Fruit fly (Drosophila melanogaster) whole organism, embryonic: ENCODE results near the gene CG5846.

Experiments
- ATbp ChIP-seq: fragments of 200-800 bp; sonication (Bioruptor generic); optimal IDR thresholded peaks from 2 replicates; lab custom pipeline; 2017; ENCODE audit warnings: missing biosample characterization, mild to moderate bottlenecking, missing genetic modification characterization, missing genetic modification reagents
- Adf1 ChIP-seq: fragments of 200-800 bp; sonication (Bioruptor generic); IDR thresholded peaks from 2 replicates; pipeline ENCODE4 v1.3.6; 2022; ENCODE audit warnings: missing biosample characterization, missing genetic modification characterization
- Atf6 ChIP-seq: fragments of 200-800 bp; sonication (Bioruptor generic); IDR thresholded peaks from 2 replicates; pipeline ENCODE4 v1.3.6; 2022; ENCODE audit warnings: missing biosample characterization, missing genetic modification characterization
- BtbVII ChIP-seq: fragments of 200-800 bp; sonication (Bioruptor generic); optimal IDR thresholded peaks from 3 replicates; lab custom pipeline; 2017; ENCODE audit warnings: missing biosample characterization, mild to moderate bottlenecking, missing genetic modification characterization
- CG12219 ChIP-seq: fragments of 200-800 bp; sonication (Bioruptor generic); optimal IDR thresholded peaks from 3 replicates; lab custom pipeline; 2018; ENCODE audit warnings: missing biosample characterization, mild to moderate bottlenecking, missing genetic modification characterization
- CG12299 ChIP-seq: fragments of 200-800 bp; sonication (Bioruptor generic); optimal IDR thresholded peaks from 2 replicates; lab custom pipeline; 2018; ENCODE audit warnings: missing biosample characterization, mild to moderate bottlenecking, missing genetic modification characterization
- CG12391 ChIP-seq: fragments of 200-800 bp; sonication (Bioruptor generic); optimal IDR thresholded peaks from 3 replicates; lab custom pipeline; 2018; ENCODE audit warnings: missing biosample characterization, mild to moderate bottlenecking, missing genetic modification characterization, moderate library complexity
- CG13296 ChIP-seq: fragments of 200-800 bp; sonication (Bioruptor generic); optimal IDR thresholded peaks from 3 replicates; lab custom pipeline; 2018; ENCODE audit warnings: missing biosample characterization, mild to moderate bottlenecking, missing genetic modification characterization
- CG17359 ChIP-seq: fragments of 200-800 bp; sonication (Bioruptor generic); optimal IDR thresholded peaks from 3 replicates; lab custom pipeline; 2018; ENCODE audit warnings: missing biosample characterization, mild to moderate bottlenecking, missing genetic modification characterization, moderate library complexity
- CG17612 ChIP-seq: fragments of 200-800 bp; sonication (Bioruptor generic); IDR thresholded peaks from 2 replicates; pipeline ENCODE4 v1.3.6; 2022; ENCODE audit warnings: missing biosample characterization, missing genetic modification characterization
- CG18764 ChIP-seq: fragments of 200-800 bp; sonication (Bioruptor generic); optimal IDR thresholded peaks from 3 replicates; lab custom pipeline; 2016; ENCODE audit warnings: missing biosample characterization, missing genetic modification characterization
- CG2129 ChIP-seq: fragments of 200-800 bp; sonication (Bioruptor generic); IDR thresholded peaks from 2 replicates; pipeline ENCODE4 v1.3.6; 2022; ENCODE audit warnings: missing biosample characterization, missing genetic modification characterization; ENCODE audit not compliant: partially characterized antibody
- CG3163 ChIP-seq: fragments of 200-800 bp; sonication (Bioruptor generic); optimal IDR thresholded peaks from 3 replicates; lab custom pipeline; 2016; ENCODE audit warnings: missing biosample characterization, missing genetic modification characterization
- CG3281 ChIP-seq: fragments of 200-800 bp; sonication (Bioruptor generic); optimal IDR thresholded peaks from 3 replicates; lab custom pipeline; 2017; ENCODE audit warnings: missing biosample characterization, mild to moderate bottlenecking, missing genetic modification characterization
- CG6765 ChIP-seq: fragments of 200-800 bp; sonication (Bioruptor generic); optimal IDR thresholded peaks from 3 replicates; lab custom pipeline; 2017; ENCODE audit warnings: missing biosample characterization, mild to moderate bottlenecking, missing genetic modification characterization
- CG7839 ChIP-seq: fragments of 200-800 bp; sonication (Bioruptor generic); optimal IDR thresholded peaks from 3 replicates; lab custom pipeline; 2018; ENCODE audit warnings: missing biosample characterization, mild to moderate bottlenecking, missing genetic modification characterization, moderate library complexity
- CG8290 ChIP-seq, 3 experiments: fragments of 200-800 bp; sonication (Bioruptor generic); optimal IDR thresholded peaks; 2 replicates each; lab custom pipeline; 2016 to 2019; ENCODE audit warnings: missing biosample characterization in 3 of 3, missing genetic modification characterization in 3 of 3, mild to moderate bottlenecking in 2 of 3, moderate library complexity in 1 of 3
- Dbx ChIP-seq: fragments of 200-800 bp; sonication (Bioruptor generic); IDR thresholded peaks from 3 replicates; pipeline ENCODE4 v1.3.6; 2022; ENCODE audit warnings: missing biosample characterization, missing genetic modification characterization
- Doc2 ChIP-seq: fragments of 200-800 bp; sonication (Bioruptor generic); IDR thresholded peaks from 2 replicates; pipeline ENCODE4 v1.3.6; 2022; ENCODE audit warnings: missing biosample characterization, missing genetic modification characterization
- Dref ChIP-seq: fragments of 200-800 bp; sonication (Bioruptor generic); IDR thresholded peaks from 2 replicates; pipeline ENCODE4 v1.3.6; 2022; ENCODE audit warnings: missing biosample characterization, missing genetic modification characterization
- ERR ChIP-seq: fragments of 200-800 bp; sonication (Bioruptor generic); optimal IDR thresholded peaks from 2 replicates; lab custom pipeline; 2016; ENCODE audit warnings: missing biosample characterization, missing genetic modification characterization
- Ets65A ChIP-seq: fragments of 200-800 bp; sonication (Bioruptor generic); peaks from one replicate; lab custom pipeline; 2016; ENCODE audit warnings: missing biosample characterization, missing genetic modification characterization
- Fer1 ChIP-seq: fragments of 200-800 bp; sonication (Bioruptor generic); optimal IDR thresholded peaks from 2 replicates; lab custom pipeline; 2017; ENCODE audit warnings: missing biosample characterization, mild to moderate bottlenecking, missing genetic modification characterization
- Hmr ChIP-seq: fragments of 200-800 bp; sonication (Bioruptor generic); optimal IDR thresholded peaks from 3 replicates; lab custom pipeline; 2017; ENCODE audit warnings: mild to moderate bottlenecking, missing biosample characterization, missing genetic modification reagents, missing genetic modification characterization
- Hr3 ChIP-seq: fragments of 200-800 bp; sonication (Bioruptor generic); optimal IDR thresholded peaks from 3 replicates; lab custom pipeline; 2016; ENCODE audit warnings: missing biosample characterization, missing genetic modification characterization
- Lhr ChIP-seq: fragments of 200-800 bp; sonication (Bioruptor generic); optimal IDR thresholded peaks from 3 replicates; lab custom pipeline; 2017; ENCODE audit warnings: mild to moderate bottlenecking, missing biosample characterization, missing genetic modification reagents, missing genetic modification characterization
- Max ChIP-seq: fragments of 200-800 bp; sonication (Bioruptor generic); optimal IDR thresholded peaks from 2 replicates; lab custom pipeline; 2016; ENCODE audit warnings: missing biosample characterization, mild to moderate bottlenecking, missing genetic modification characterization
- NC2β ChIP-seq: fragments of 200-800 bp; sonication (Bioruptor generic); optimal IDR thresholded peaks from 2 replicates; lab custom pipeline; 2016; ENCODE audit warnings: missing biosample characterization, missing genetic modification characterization
- Nf-YC ChIP-seq: fragments of 200-800 bp; optimal IDR thresholded peaks from 3 replicates; lab custom pipeline; 2019; ENCODE audit warnings: missing biosample characterization, mild to moderate bottlenecking, missing genetic modification characterization, moderate library complexity
- Side ChIP-seq: fragments of 200-800 bp; sonication (Bioruptor generic); optimal IDR thresholded peaks from 2 replicates; lab custom pipeline; 2016; ENCODE audit warnings: missing biosample characterization, missing genetic modification characterization
- Sin3A ChIP-seq: fragments of >200 bp; optimal IDR thresholded peaks from 2 replicates; lab custom pipeline; 2018
- chn ChIP-seq: fragments of 200-800 bp; sonication (Bioruptor generic); optimal IDR thresholded peaks from 2 replicates; lab custom pipeline; 2016; ENCODE audit warnings: missing biosample characterization, missing genetic modification characterization
- ci ChIP-seq: fragments of 200-800 bp; sonication (Bioruptor generic); IDR thresholded peaks from 3 replicates; pipeline ENCODE4 v1.3.6; 2022; ENCODE audit warnings: missing biosample characterization, missing genetic modification characterization
- corto ChIP-seq: fragments of 200-800 bp; sonication (Bioruptor generic); optimal IDR thresholded peaks from 2 replicates; lab custom pipeline; 2016; ENCODE audit warnings: missing biosample characterization, mild to moderate bottlenecking, missing genetic modification characterization, moderate library complexity
- ewg ChIP-seq: fragments of 200-800 bp; sonication (Bioruptor generic); optimal IDR thresholded peaks from 3 replicates; lab custom pipeline; 2017; ENCODE audit warnings: mild to moderate bottlenecking, missing biosample characterization, missing genetic modification reagents, missing genetic modification characterization
- grau ChIP-seq: fragments of 200-800 bp; optimal IDR thresholded peaks from 3 replicates; lab custom pipeline; 2019; ENCODE audit warnings: missing biosample characterization, mild to moderate bottlenecking, missing genetic modification characterization, moderate library complexity
- gsb-n ChIP-seq: fragments of 200-800 bp; sonication (Bioruptor generic); optimal IDR thresholded peaks from 3 replicates; lab custom pipeline; 2018; ENCODE audit warnings: missing biosample characterization, mild to moderate bottlenecking, missing genetic modification characterization
- h ChIP-seq: fragments of >200 bp; optimal IDR thresholded peaks from 2 replicates; lab custom pipeline; 2017
- her ChIP-seq: fragments of 200-800 bp; sonication (Bioruptor generic); optimal IDR thresholded peaks from 2 replicates; lab custom pipeline; 2016; ENCODE audit warnings: missing biosample characterization, missing genetic modification characterization
- ind ChIP-seq: fragments of 200-800 bp; sonication (Bioruptor generic); optimal IDR thresholded peaks from 3 replicates; lab custom pipeline; 2016; ENCODE audit warnings: missing biosample characterization, missing genetic modification characterization
- kay ChIP-seq: fragments of 200-800 bp; sonication (Bioruptor generic); optimal IDR thresholded peaks from 2 replicates; lab custom pipeline; 2016; ENCODE audit warnings: missing biosample characterization, missing genetic modification characterization
- kni ChIP-seq: fragments of 200-800 bp; sonication (Bioruptor generic); optimal IDR thresholded peaks from 3 replicates; lab custom pipeline; 2017; ENCODE audit warnings: mild to moderate bottlenecking, missing biosample characterization, missing genetic modification reagents, missing genetic modification characterization
- lab ChIP-seq: fragments of 200-800 bp; sonication (Bioruptor generic); optimal IDR thresholded peaks from 3 replicates; lab custom pipeline; 2017; ENCODE audit warnings: missing biosample characterization, missing genetic modification characterization, mild to moderate bottlenecking, moderate library complexity, missing genetic modification reagents
- lilli ChIP-seq: fragments of 200-800 bp; sonication (Bioruptor generic); optimal IDR thresholded peaks from 3 replicates; lab custom pipeline; 2016; ENCODE audit warnings: missing biosample characterization, missing genetic modification characterization
- odd ChIP-seq: fragments of 200-800 bp; sonication (Bioruptor generic); optimal IDR thresholded peaks from 2 replicates; lab custom pipeline; 2017; ENCODE audit warnings: missing biosample characterization, mild to moderate bottlenecking, missing genetic modification characterization
- ro ChIP-seq: fragments of 200-800 bp; sonication (Bioruptor generic); IDR thresholded peaks from 2 replicates; pipeline ENCODE4 v1.3.6; 2022; ENCODE audit warnings: missing biosample characterization, missing genetic modification characterization
- salm ChIP-seq: fragments of 200-800 bp; sonication (Bioruptor generic); optimal IDR thresholded peaks from 2 replicates; lab custom pipeline; 2018; ENCODE audit warnings: missing biosample characterization, mild to moderate bottlenecking, missing genetic modification characterization
- sens-2 ChIP-seq: fragments of 200-800 bp; sonication (Bioruptor generic); IDR thresholded peaks from 2 replicates; pipeline ENCODE4 v1.3.6; 2022; ENCODE audit warnings: missing biosample characterization, missing genetic modification characterization
- trem ChIP-seq: fragments of 200-800 bp; optimal IDR thresholded peaks from 3 replicates; lab custom pipeline; 2019; ENCODE audit warnings: missing biosample characterization, mild to moderate bottlenecking, missing genetic modification characterization, moderate library complexity
- tup ChIP-seq: fragments of 200-800 bp; sonication (Bioruptor generic); optimal IDR thresholded peaks from 2 replicates; lab custom pipeline; 2016; ENCODE audit warnings: missing biosample characterization, mild to moderate bottlenecking, missing genetic modification characterization, moderate library complexity
- unc-4 ChIP-seq: fragments of 200-800 bp; sonication (Bioruptor generic); IDR thresholded peaks from 2 replicates; pipeline ENCODE4 v1.3.6; 2022; ENCODE audit warnings: missing biosample characterization, missing genetic modification characterization; ENCODE audit not compliant: partially characterized antibody

CG5846 gene

DNA sequence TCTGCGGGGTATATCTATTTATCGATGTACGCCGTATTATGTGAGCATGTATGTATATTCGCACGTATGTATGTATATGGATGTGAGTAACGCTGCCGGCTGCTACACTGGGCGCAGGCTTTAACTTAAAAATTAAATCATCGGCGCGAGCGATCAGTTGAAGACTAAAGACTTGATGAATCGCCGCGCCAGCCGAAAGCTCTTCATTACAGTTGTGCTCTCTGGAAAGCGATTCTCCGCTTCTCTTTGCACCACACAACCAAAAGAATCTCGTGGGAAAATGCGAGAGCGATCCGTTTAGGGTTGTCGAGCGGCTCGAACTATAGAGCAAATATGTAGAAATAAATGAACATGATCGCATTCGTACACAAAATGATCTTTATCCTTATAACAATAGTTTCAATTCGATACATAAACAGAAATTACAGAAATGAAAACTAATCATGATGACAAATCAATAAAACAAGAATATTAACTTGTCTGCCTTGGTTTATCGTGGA lies 48.5 kb downstream of the CG5846 start, which contains the start of gene CG13124 (continued):
- TF ChIP-seq corto (GFP tag; lab: Kevin White, UChicago) = no peak
- TF ChIP-seq CG17359 (tag; lab: Kevin White, UChicago) = no peak
- peak; percentile 54 for TF ChIP-seq CG6765 (GFP tag; lab: Kevin White, UChicago)
- TF ChIP-seq Fer1 (GFP tag; lab: Kevin White, UChicago) = peak; percentile 39
- peak; percentile 42; the same call in 1 of the 2 replicates for TF ChIP-seq Adf1 (GFP tag; lab: Robert Waterston, UW)
- no peak for TF ChIP-seq CG2129
- peak; percentile 21 for TF ChIP-seq her (GFP tag; lab: Kevin White, UChicago)
- no peak for TF ChIP-seq kni (GFP tag; lab: Kevin White, UChicago)
- no peak for TF ChIP-seq ewg (GFP tag; lab: Kevin White, UChicago)
- TF ChIP-seq unc-4 (GFP tag; lab: Robert Waterston, UW) = 0 out of 2 replicates have a peak, but pooled peaks have one; percentile 29
- TF ChIP-seq kay (GFP tag; lab: Kevin White, UChicago) = peak; percentile 43
- TF ChIP-seq CG12299 (tag; lab: Kevin White, UChicago) = peak; percentile 8
- TF ChIP-seq Max (GFP tag; lab: Kevin White, UChicago) = no peak
- no peak for TF ChIP-seq Doc2
- TF ChIP-seq CG13296 (GFP tag; lab: Kevin White, UChicago) = peak; percentile 3
- no peak for TF ChIP-seq tup (GFP tag; lab: Kevin White, UChicago)
- peak; percentile 16 for TF ChIP-seq ATbp (GFP tag; lab: Kevin White, UChicago)
- no peak for TF ChIP-seq h
- peak; percentile 5 for TF ChIP-seq CG12391
- TF ChIP-seq Side (GFP tag; lab: Kevin White, UChicago) = no peak
- no peak for TF ChIP-seq Sin3A
- no peak for TF ChIP-seq ro
- peak; percentile 24 for TF ChIP-seq CG7839
- peak; percentile 7 for TF ChIP-seq NC2β (GFP tag; lab: Kevin White, UChicago)
- TF ChIP-seq CG12219 = peak; percentile 36
- TF ChIP-seq salm (tag; lab: Kevin White, UChicago) = peak; percentile 16
- TF ChIP-seq Ets65A (GFP tag; lab: Kevin White, UChicago) = no peak
- TF ChIP-seq Hmr (GFP tag; lab: Kevin White, UChicago) = peak; percentile 55
- no peak for TF ChIP-seq CG17612 (GFP tag; lab: Robert Waterston, UW)
- TF ChIP-seq odd (GFP tag; lab: Kevin White, UChicago) = no peak
- TF ChIP-seq lab (GFP tag; lab: Kevin White, UChicago) = peak; percentile 50
- TF ChIP-seq Hr3 (GFP tag; lab: Kevin White, UChicago) = no peak
- TF ChIP-seq grau = peak; percentile 32
- peak; percentile 66; the same call in 2 of the 3 replicates for TF ChIP-seq ci
- TF ChIP-seq sens-2 = 0 out of 2 replicates have a peak, but pooled peaks have one; percentile 10
- no peak for TF ChIP-seq gsb-n (tag; lab: Kevin White, UChicago)
- TF ChIP-seq BtbVII (GFP tag; lab: Kevin White, UChicago) = peak; percentile 60
- TF ChIP-seq Lhr (GFP tag; lab: Kevin White, UChicago) = no peak
- TF ChIP-seq CG3163 = peak; percentile 86
- peak; percentile 10 for TF ChIP-seq Nf-YC (tag; lab: Kevin White, UChicago)
- peak; percentile 18 for TF ChIP-seq ERR (GFP tag; lab: Kevin White, UChicago)
- TF ChIP-seq ind = peak; percentile 0
- no peak for TF ChIP-seq Dref (GFP tag; lab: Robert Waterston, UW)
- peak; percentile 59 for TF ChIP-seq lilli
- no peak for TF ChIP-seq trem (tag; lab: Kevin White, UChicago)
- peak; percentile 13 for TF ChIP-seq CG3281
- TF ChIP-seq Atf6 (GFP tag; lab: Robert Waterston, UW) = peak; percentile 59
- peak; percentile 42; the same call in 1 of the 3 replicates for TF ChIP-seq Dbx (GFP tag; lab: Robert Waterston, UW)
- no peak for TF ChIP-seq CG8290 (GFP tag; optimal IDR thresholded peaks at IDR 0.05; lab: Kevin White, UChicago)
- peak in 1 of 2 experiments; percentile 46 for TF ChIP-seq CG8290 (tag; optimal IDR thresholded peaks at IDR 0.05; lab: Kevin White, UChicago)
- TF ChIP-seq CG18764 (GFP tag; lab: Kevin White, UChicago) = no peak
- no peak for TF ChIP-seq chn (GFP tag; lab: Kevin White, UChicago)
